Fruit fly (Drosophila melanogaster): ENCODE data around the gene CG5167.
A peak's percentile ranks its signal among the peaks of the same experiment; 100 is the strongest.

Gene CG5167

DNA sequence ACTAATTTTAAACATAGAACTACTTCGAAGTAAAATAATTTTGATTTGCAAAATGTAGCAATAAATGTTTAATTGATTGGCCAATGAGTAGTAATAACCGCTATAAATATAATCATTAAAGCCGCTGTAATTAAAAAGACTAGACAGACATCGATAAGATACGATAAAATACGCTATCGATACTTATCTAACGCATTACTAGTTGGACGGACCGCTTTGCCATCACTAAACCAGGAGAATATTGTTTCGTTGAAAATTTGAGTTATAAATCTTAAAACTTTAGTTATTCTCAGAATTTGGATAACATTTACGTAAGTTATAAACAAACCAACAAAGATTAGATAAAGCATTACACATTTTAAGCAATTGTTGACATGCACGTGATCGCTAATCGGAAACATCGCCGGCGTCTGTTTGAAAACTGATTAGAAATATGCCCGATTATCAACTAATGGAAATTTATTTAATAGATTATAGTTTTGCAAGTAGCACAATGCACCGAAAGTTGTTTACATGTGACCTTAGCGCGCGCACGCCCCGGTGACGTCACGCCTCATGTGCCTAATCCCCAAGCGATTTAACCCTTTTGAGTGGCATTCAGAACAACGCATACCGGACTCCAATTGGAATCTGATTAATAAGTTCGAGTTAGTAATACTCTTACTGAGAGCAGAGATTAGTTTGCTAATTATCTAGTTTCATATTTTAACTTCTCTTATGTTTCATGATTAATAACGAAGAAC lies 33.2 kb downstream of the CG5167 start, which contains the start of gene Desat1 (continued):
- TF ChIP-seq Side (GFP tag; optimal IDR thresholded peaks at IDR 0.05) (no peak), dpn (GFP tag; optimal IDR thresholded peaks at IDR 0.05) (no peak), CG7839 (tag; optimal IDR thresholded peaks at IDR 0.05) (no peak), CG11247 (GFP tag; IDR thresholded peaks at IDR 0.05) (no peak), peb (GFP tag; IDR thresholded peaks at IDR 0.05) (no peak), CG10321 (GFP tag; IDR thresholded peaks at IDR 0.05) (no peak), HHEX (GFP tag; optimal IDR thresholded peaks at IDR 0.05) (no peak), Nf-YB (GFP tag; optimal IDR thresholded peaks at IDR 0.05) (no peak), CG3407 (GFP tag; optimal IDR thresholded peaks at IDR 0.05) (no peak), CG6765 (GFP tag; optimal IDR thresholded peaks at IDR 0.05) (peak; percentile 14), Lhr (GFP tag; optimal IDR thresholded peaks at IDR 0.05) (no peak), crp (GFP tag; optimal IDR thresholded peaks at IDR 0.05) (no peak), Ada2b (GFP tag; IDR thresholded peaks at IDR 0.05) (no peak), CG18764 (GFP tag; optimal IDR thresholded peaks at IDR 0.05) (no peak), ERR (GFP tag; optimal IDR thresholded peaks at IDR 0.05) (no peak), vnd (GFP tag; IDR thresholded peaks at IDR 0.05; ENCODE audit: partially characterized antibody) (peak; percentile 90), CHES-1-like (GFP tag; optimal IDR thresholded peaks at IDR 0.05) (peak; percentile 5), CG3726 (GFP tag; IDR thresholded peaks at IDR 0.05) (no peak), CG11456 (GFP tag; IDR thresholded peaks at IDR 0.05) (no peak), slbo (GFP tag; IDR thresholded peaks at IDR 0.05) (no peak), dan (GFP tag; IDR thresholded peaks at IDR 0.05) (no peak), Dref (GFP tag; IDR thresholded peaks at IDR 0.05) (peak; percentile 84), CG4707 (GFP tag; optimal IDR thresholded peaks at IDR 0.05) (no peak), CG1602 (GFP tag; optimal IDR thresholded peaks at IDR 0.05) (no peak), tup (GFP tag; optimal IDR thresholded peaks at IDR 0.05) (no peak), en (GFP tag; optimal IDR thresholded peaks at IDR 0.05) (no peak), fru (optimal IDR thresholded peaks at IDR 0.05) (no peak), zen2 (GFP tag; IDR thresholded peaks at IDR 0.05; ENCODE audit: partially characterized antibody) (peak; percentile 88), sima (GFP tag; optimal IDR thresholded peaks at IDR 0.05) (no peak), Oaz (GFP tag; IDR thresholded peaks at IDR 0.05) (no peak), amos (GFP tag; IDR thresholded peaks at IDR 0.05; ENCODE audit: partially characterized antibody) (peak; percentile 93; the same call in 1 of the 2 replicates), Sox100B (GFP tag; optimal IDR thresholded peaks at IDR 0.05) (no peak), CG12104 (GFP tag; optimal IDR thresholded peaks at IDR 0.05) (no peak), vvl (GFP tag; IDR thresholded peaks at IDR 0.05) (no peak), h (optimal IDR thresholded peaks at IDR 0.05) (no peak), bbx (GFP tag; IDR thresholded peaks at IDR 0.05; ENCODE audit: partially characterized antibody) (peak; percentile 96), CG4424 (GFP tag; optimal IDR thresholded peaks at IDR 0.05) (no peak), da (GFP tag; optimal IDR thresholded peaks at IDR 0.05) (no peak), CG17328 (GFP tag; IDR thresholded peaks at IDR 0.05) (no peak), HLH4C (GFP tag; IDR thresholded peaks at IDR 0.05; ENCODE audit: partially characterized antibody) (peak; percentile 89), ftz-f1 (GFP tag; optimal IDR thresholded peaks at IDR 0.05) (peak; percentile 8), CG1792 (GFP tag; optimal IDR thresholded peaks at IDR 0.05) (no peak), ci (GFP tag; IDR thresholded peaks at IDR 0.05) (no peak), kay (GFP tag; optimal IDR thresholded peaks at IDR 0.05) (no peak), CG15601 (tag; optimal IDR thresholded peaks at IDR 0.05) (no peak), CG30020 (tag; optimal IDR thresholded peaks at IDR 0.05) (peak; percentile 32), CG14860 (GFP tag; IDR thresholded peaks at IDR 0.05; ENCODE audit: partially characterized antibody) (peak; percentile 81), HLHmδ (GFP tag; optimal IDR thresholded peaks at IDR 0.05) (no peak), CG34422 (GFP tag; IDR thresholded peaks at IDR 0.05) (no peak), CG4328 (GFP tag; optimal IDR thresholded peaks at IDR 0.05) (no peak), CG2875 (GFP tag; optimal IDR thresholded peaks at IDR 0.05) (no peak)

Measured in whole organism, embryonic.